Fruit fly (Drosophila melanogaster) whole organism, embryonic: ENCODE data around the gene Lim3.
A peak's percentile ranks its signal among the peaks of the same experiment; 100 is the strongest.

ENCODE experiments used
- ATbp ChIP-seq: fragments of 200-800 bp; sonication (Bioruptor generic); optimal IDR thresholded peaks from 2 replicates; lab custom pipeline; 2017; ENCODE audit warnings: missing biosample characterization, mild to moderate bottlenecking, missing genetic modification characterization, missing genetic modification reagents
- Adf1 ChIP-seq: fragments of 200-800 bp; sonication (Bioruptor generic); IDR thresholded peaks from 2 replicates; pipeline ENCODE4 v1.3.6; 2022; ENCODE audit warnings: missing biosample characterization, missing genetic modification characterization
- B-H2 ChIP-seq: fragments of 200-800 bp; sonication (Bioruptor generic); optimal IDR thresholded peaks from 2 replicates; lab custom pipeline; 2018; ENCODE audit warnings: missing biosample characterization, mild to moderate bottlenecking, missing genetic modification characterization
- CG11247 ChIP-seq: fragments of 200-800 bp; sonication (Bioruptor generic); IDR thresholded peaks from 2 replicates; pipeline ENCODE4 v1.3.6; 2022; ENCODE audit warnings: missing biosample characterization, missing genetic modification characterization
- CG12071 ChIP-seq: fragments of 200-800 bp; sonication (Bioruptor generic); optimal IDR thresholded peaks from 3 replicates; lab custom pipeline; 2018; ENCODE audit warnings: missing biosample characterization, mild to moderate bottlenecking, missing genetic modification characterization
- CG12659 ChIP-seq: fragments of 200-800 bp; sonication (Bioruptor generic); optimal IDR thresholded peaks from 3 replicates; lab custom pipeline; 2017; ENCODE audit warnings: mild to moderate bottlenecking, missing biosample characterization, missing genetic modification reagents, missing genetic modification characterization
- CG13287 ChIP-seq: fragments of 200-800 bp; sonication (Bioruptor generic); IDR thresholded peaks from 2 replicates; pipeline ENCODE4 v1.3.6; 2022; ENCODE audit warnings: missing biosample characterization, missing genetic modification characterization; ENCODE audit not compliant: partially characterized antibody
- CG14965 ChIP-seq: fragments of 200-800 bp; sonication (Bioruptor generic); optimal IDR thresholded peaks from 2 replicates; lab custom pipeline; 2016; ENCODE audit warnings: missing biosample characterization, missing genetic modification characterization, borderline replicate concordance
- CG15073 ChIP-seq: fragments of 200-800 bp; sonication (Bioruptor generic); optimal IDR thresholded peaks from 2 replicates; lab custom pipeline; 2016; ENCODE audit warnings: missing biosample characterization, missing genetic modification characterization
- CG15269 ChIP-seq: fragments of 200-800 bp; sonication (Bioruptor generic); optimal IDR thresholded peaks from 2 replicates; lab custom pipeline; 2018; ENCODE audit warnings: missing biosample characterization, mild to moderate bottlenecking, missing genetic modification characterization, moderate library complexity
- CG15514 ChIP-seq: fragments of 200-800 bp; sonication (Bioruptor generic); optimal IDR thresholded peaks from 3 replicates; lab custom pipeline; 2017; ENCODE audit warnings: missing biosample characterization, missing genetic modification characterization, mild to moderate bottlenecking, moderate library complexity, missing genetic modification reagents
- CG17829 ChIP-seq: fragments of 200-800 bp; optimal IDR thresholded peaks from 2 replicates; lab custom pipeline; 2019; ENCODE audit warnings: missing biosample characterization, mild to moderate bottlenecking, missing genetic modification characterization, moderate library complexity
- CG18476 ChIP-seq: fragments of 200-800 bp; sonication (Bioruptor generic); optimal IDR thresholded peaks from 2 replicates; lab custom pipeline; 2016; ENCODE audit warnings: missing biosample characterization, mild to moderate bottlenecking, missing genetic modification characterization
- CG18599 ChIP-seq: fragments of 200-800 bp; sonication (Bioruptor generic); optimal IDR thresholded peaks from 3 replicates; lab custom pipeline; 2017; ENCODE audit warnings: missing biosample characterization, missing genetic modification characterization, mild to moderate bottlenecking, moderate library complexity, missing genetic modification reagents
- CG18764 ChIP-seq: fragments of 200-800 bp; sonication (Bioruptor generic); optimal IDR thresholded peaks from 3 replicates; lab custom pipeline; 2016; ENCODE audit warnings: missing biosample characterization, missing genetic modification characterization
- CG30020 ChIP-seq: fragments of 200-800 bp; optimal IDR thresholded peaks from 2 replicates; lab custom pipeline; 2019; ENCODE audit warnings: missing biosample characterization, mild to moderate bottlenecking, missing genetic modification characterization, moderate library complexity
- CG30431 ChIP-seq: fragments of 200-800 bp; sonication (Bioruptor generic); optimal IDR thresholded peaks from 2 replicates; lab custom pipeline; 2017; ENCODE audit warnings: missing biosample characterization, missing genetic modification characterization
- CG32532 ChIP-seq: fragments of 200-800 bp; sonication (Bioruptor generic); IDR thresholded peaks from 2 replicates; pipeline ENCODE4 v1.3.6; 2022; ENCODE audit warnings: missing biosample characterization, missing genetic modification characterization
- CG3838 ChIP-seq: fragments of 200-800 bp; sonication (Bioruptor generic); optimal IDR thresholded peaks from 3 replicates; lab custom pipeline; 2016; ENCODE audit warnings: missing biosample characterization, missing genetic modification characterization
- CG4404 ChIP-seq: fragments of 200-800 bp; sonication (Bioruptor generic); IDR thresholded peaks from 2 replicates; pipeline ENCODE4 v1.3.6; 2022; ENCODE audit warnings: missing biosample characterization, missing genetic modification characterization
- CG7372 ChIP-seq: fragments of 200-800 bp; sonication (Bioruptor generic); IDR thresholded peaks from 2 replicates; pipeline ENCODE4 v1.3.6; 2022; ENCODE audit warnings: missing biosample characterization, missing genetic modification characterization
- CG8089 ChIP-seq: fragments of 200-800 bp; sonication (Bioruptor generic); optimal IDR thresholded peaks from 3 replicates; lab custom pipeline; 2016; ENCODE audit warnings: missing biosample characterization, missing genetic modification characterization
- CG8924 ChIP-seq: fragments of 200-800 bp; optimal IDR thresholded peaks from 3 replicates; lab custom pipeline; 2019; ENCODE audit warnings: missing biosample characterization, mild to moderate bottlenecking, missing genetic modification characterization, moderate library complexity
- CG9817 ChIP-seq: fragments of 200-800 bp; sonication (Bioruptor generic); optimal IDR thresholded peaks from 2 replicates; lab custom pipeline; 2018; ENCODE audit warnings: missing biosample characterization, mild to moderate bottlenecking, missing genetic modification characterization, moderate library complexity
- CG9932 ChIP-seq: fragments of 200-800 bp; sonication (Bioruptor generic); IDR thresholded peaks from 2 replicates; pipeline ENCODE4 v1.3.6; 2022; ENCODE audit warnings: missing biosample characterization, missing genetic modification characterization
- Dfd ChIP-seq, 2 experiments: fragments of >200 bp; optimal IDR thresholded peaks; 2 replicates each; lab custom pipeline; 2017; ENCODE audit warnings: missing biosample characterization in 2 of 2, missing genetic modification characterization in 2 of 2
- E2f2 ChIP-seq: fragments of 200-800 bp; sonication (Bioruptor generic); IDR thresholded peaks from 2 replicates; pipeline ENCODE4 v1.3.6; 2022; ENCODE audit warnings: missing biosample characterization, missing genetic modification characterization
- Eip74EF ChIP-seq, 2 experiments: fragments of 200-800 bp in 1 of 2; fragments of >200 bp in 1 of 2; sonication (Bioruptor generic) in 1 of 2; optimal IDR thresholded peaks; 2 replicates each; lab custom pipeline; 2017 to 2019; ENCODE audit warnings: missing biosample characterization in 2 of 2, missing genetic modification characterization in 2 of 2, mild to moderate bottlenecking in 1 of 2, moderate library complexity in 1 of 2
- HLH54F ChIP-seq: fragments of 200-800 bp; sonication (Bioruptor generic); optimal IDR thresholded peaks from 3 replicates; lab custom pipeline; 2016; ENCODE audit warnings: missing biosample characterization, missing genetic modification characterization
- Hsf ChIP-seq: fragments of 200-800 bp; sonication (Bioruptor generic); optimal IDR thresholded peaks from 3 replicates; lab custom pipeline; 2016; ENCODE audit warnings: missing biosample characterization, missing genetic modification characterization
- Max ChIP-seq: fragments of 200-800 bp; sonication (Bioruptor generic); optimal IDR thresholded peaks from 2 replicates; lab custom pipeline; 2016; ENCODE audit warnings: missing biosample characterization, mild to moderate bottlenecking, missing genetic modification characterization
- Nf-YC ChIP-seq: fragments of 200-800 bp; optimal IDR thresholded peaks from 3 replicates; lab custom pipeline; 2019; ENCODE audit warnings: missing biosample characterization, mild to moderate bottlenecking, missing genetic modification characterization, moderate library complexity
- Pdp1 ChIP-seq, 2 experiments: fragments of 200-800 bp; sonication (Bioruptor generic); optimal IDR thresholded peaks; 3 replicates each; lab custom pipeline; 2016; ENCODE audit warnings: missing biosample characterization in 2 of 2, missing genetic modification characterization in 2 of 2, mild to moderate bottlenecking in 1 of 2, moderate library complexity in 1 of 2
- Ravus ChIP-seq: fragments of 200-800 bp; sonication (Bioruptor generic); IDR thresholded peaks from 2 replicates; pipeline ENCODE4 v1.3.6; 2022; ENCODE audit warnings: missing biosample characterization, missing genetic modification characterization
- TFAM ChIP-seq: fragments of 200-800 bp; sonication (Bioruptor generic); optimal IDR thresholded peaks from 2 replicates; lab custom pipeline; 2017; ENCODE audit warnings: missing biosample characterization, missing genetic modification characterization, inconsistent platforms
- Taf1 ChIP-seq: fragments of 200-800 bp; sonication (Bioruptor generic); IDR thresholded peaks from 2 replicates; pipeline ENCODE4 v1.3.6; 2022; ENCODE audit warnings: missing biosample characterization, missing genetic modification characterization
- aop ChIP-seq: fragments of 200-800 bp; sonication (Bioruptor generic); IDR thresholded peaks from 2 replicates; pipeline ENCODE4 v1.3.6; 2022; ENCODE audit warnings: missing biosample characterization, missing genetic modification characterization
- ash1 ChIP-seq: fragments of 200-800 bp; sonication (Bioruptor generic); optimal IDR thresholded peaks from 2 replicates; lab custom pipeline; 2018; ENCODE audit warnings: missing biosample characterization, mild to moderate bottlenecking, missing genetic modification characterization
- bowl ChIP-seq: fragments of 200-800 bp; sonication (Bioruptor generic); IDR thresholded peaks from 2 replicates; pipeline ENCODE4 v1.3.6; 2022; ENCODE audit warnings: missing biosample characterization, missing genetic modification characterization
- br ChIP-seq: fragments of >200 bp; optimal IDR thresholded peaks from 2 replicates; lab custom pipeline; 2017
- cg ChIP-seq: fragments of 200-800 bp; sonication (Bioruptor generic); optimal IDR thresholded peaks from 3 replicates; lab custom pipeline; 2019; ENCODE audit warnings: missing biosample characterization, mild to moderate bottlenecking, missing genetic modification characterization, moderate library complexity
- croc ChIP-seq: fragments of 200-800 bp; sonication (Bioruptor generic); conservative IDR thresholded peaks from 3 replicates; pipeline ENCODE4 v1.3.6; 2022; ENCODE audit warnings: missing biosample characterization, missing genetic modification characterization
- dimm ChIP-seq: fragments of 200-800 bp; sonication (Bioruptor generic); IDR thresholded peaks from 2 replicates; pipeline ENCODE4 v1.3.6; 2022; ENCODE audit warnings: missing biosample characterization, missing genetic modification characterization
- gro ChIP-seq: fragments of 200-800 bp; sonication (Bioruptor generic); optimal IDR thresholded peaks from 2 replicates; lab custom pipeline; 2016; ENCODE audit warnings: missing biosample characterization, missing genetic modification characterization
- onecut ChIP-seq: fragments of 200-800 bp; sonication (Bioruptor generic); IDR thresholded peaks from 2 replicates; pipeline ENCODE4 v1.3.6; 2022; ENCODE audit warnings: missing biosample characterization, missing genetic modification characterization
- peb ChIP-seq: fragments of 200-800 bp; sonication (Bioruptor generic); IDR thresholded peaks from 2 replicates; pipeline ENCODE4 v1.3.6; 2022; ENCODE audit warnings: missing biosample characterization, missing genetic modification characterization
- psq ChIP-seq: fragments of 200-800 bp; sonication (Bioruptor generic); optimal IDR thresholded peaks from 2 replicates; lab custom pipeline; 2017; ENCODE audit warnings: missing biosample characterization, missing genetic modification characterization
- pum ChIP-seq: fragments of 200-800 bp; sonication (Bioruptor generic); optimal IDR thresholded peaks from 2 replicates; lab custom pipeline; 2016; ENCODE audit warnings: missing biosample characterization, missing genetic modification characterization
- so ChIP-seq: fragments of 200-800 bp; sonication (Bioruptor generic); IDR thresholded peaks from 3 replicates; pipeline ENCODE4 v1.3.6; 2022; ENCODE audit warnings: missing biosample characterization, missing genetic modification characterization
- stc ChIP-seq: fragments of 200-800 bp; sonication (Bioruptor generic); IDR thresholded peaks from 2 replicates; pipeline ENCODE4 v1.3.6; 2022; ENCODE audit warnings: missing biosample characterization, missing genetic modification characterization
- toy ChIP-seq: fragments of 200-800 bp; sonication (Bioruptor generic); IDR thresholded peaks from 2 replicates; pipeline ENCODE4 v1.3.6; 2022; ENCODE audit warnings: missing biosample characterization, missing genetic modification characterization
- zfh2 ChIP-seq: fragments of 200-800 bp; sonication (Bioruptor generic); optimal IDR thresholded peaks from 2 replicates; lab custom pipeline; 2016; ENCODE audit warnings: missing biosample characterization, missing genetic modification characterization

Lim3 gene

DNA sequence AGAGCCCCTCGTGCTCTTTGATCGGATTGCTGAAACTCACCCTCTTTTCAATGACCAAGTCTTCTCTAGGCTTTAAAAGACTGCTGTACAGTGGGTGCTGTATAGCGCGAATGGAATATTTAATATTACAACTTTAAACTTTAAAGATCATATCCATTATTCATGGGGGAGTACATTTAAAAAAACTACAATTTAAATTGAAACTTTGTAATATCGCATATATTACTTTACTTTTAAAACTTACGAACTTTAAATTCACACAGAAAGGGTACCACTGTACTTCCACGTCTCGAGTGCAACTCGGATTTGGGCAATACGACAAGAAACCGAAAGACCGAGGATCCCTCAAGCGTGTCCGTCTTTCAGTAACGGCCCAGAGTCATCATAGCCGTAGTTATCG lies 49.3 kb downstream of the Lim3 start, which contains the start of gene Phlpp (continued):
- no peak for TF ChIP-seq aop (GFP tag; lab: Robert Waterston, UW)
- no peak for TF ChIP-seq Nf-YC
- TF ChIP-seq br (lab: Kevin White, UChicago): no peak
- 0 out of 2 replicates have a peak, but pooled peaks have one; percentile 33 for TF ChIP-seq onecut
- no peak for TF ChIP-seq ash1 (GFP tag; lab: Kevin White, UChicago)
- no peak for TF ChIP-seq gro (GFP tag; lab: Kevin White, UChicago)
- TF ChIP-seq CG4404 (GFP tag; lab: Robert Waterston, UW): no peak; the same call in 1 of the 2 replicates
- no peak for TF ChIP-seq CG18476 (GFP tag; lab: Kevin White, UChicago)
- no peak for TF ChIP-seq CG14965 (GFP tag; lab: Kevin White, UChicago)
- no peak for TF ChIP-seq CG9932
- peak; percentile 67 for TF ChIP-seq CG17829 (tag; lab: Kevin White, UChicago)
- TF ChIP-seq CG3838 (GFP tag; lab: Kevin White, UChicago): no peak
- TF ChIP-seq bowl (GFP tag; lab: Robert Waterston, UW): no peak
- TF ChIP-seq zfh2 (GFP tag; lab: Kevin White, UChicago): no peak
- no peak for TF ChIP-seq CG18599 (GFP tag; lab: Kevin White, UChicago)
- no peak for TF ChIP-seq CG15269 (tag; lab: Kevin White, UChicago)
- TF ChIP-seq CG13287 (GFP tag; lab: Robert Waterston, UW): no peak
- peak; percentile 40 for TF ChIP-seq CG8924 (tag; lab: Kevin White, UChicago)
- TF ChIP-seq Eip74EF (GFP tag; optimal IDR thresholded peaks at IDR 0.05; lab: Kevin White, UChicago): no peak
- no peak for TF ChIP-seq CG9817 (tag; lab: Kevin White, UChicago)
- peak; percentile 47; the same call in 1 of the 2 replicates for TF ChIP-seq peb (GFP tag; lab: Robert Waterston, UW)
- TF ChIP-seq stc: 0 out of 2 replicates have a peak, but pooled peaks have one; percentile 39
- no peak for TF ChIP-seq CG15073 (GFP tag; lab: Kevin White, UChicago)
- no peak for TF ChIP-seq CG12071 (GFP tag; lab: Kevin White, UChicago)
- TF ChIP-seq E2f2 (GFP tag; lab: Robert Waterston, UW): peak; percentile 24; the same call in 1 of the 2 replicates
- no peak for TF ChIP-seq CG15514 (GFP tag; lab: Kevin White, UChicago)
- no peak for TF ChIP-seq B-H2 (GFP tag; lab: Kevin White, UChicago)
- no peak for TF ChIP-seq CG30431 (GFP tag; lab: Kevin White, UChicago)
- TF ChIP-seq TFAM: no peak
- TF ChIP-seq Hsf (GFP tag; lab: Kevin White, UChicago): peak; percentile 11
- peak; percentile 59 for TF ChIP-seq croc (GFP tag; lab: Robert Waterston, UW)
- no peak for TF ChIP-seq CG11247 (GFP tag; lab: Robert Waterston, UW)
- TF ChIP-seq CG18764 (GFP tag; lab: Kevin White, UChicago): no peak
- no peak for TF ChIP-seq ATbp (GFP tag; lab: Kevin White, UChicago)
- no peak for TF ChIP-seq CG8089
- peak in 1 of 2 experiments; percentile 58 for TF ChIP-seq Pdp1 (GFP tag; optimal IDR thresholded peaks at IDR 0.05; lab: Kevin White, UChicago)
- TF ChIP-seq pum (GFP tag; lab: Kevin White, UChicago): peak; percentile 33
- TF ChIP-seq psq (GFP tag; lab: Kevin White, UChicago): no peak
- no peak for TF ChIP-seq Max
- TF ChIP-seq Adf1 (GFP tag; lab: Robert Waterston, UW): no peak
- no peak for TF ChIP-seq CG12659 (GFP tag; lab: Kevin White, UChicago)
- TF ChIP-seq dimm: no peak; the same call in 1 of the 2 replicates
- TF ChIP-seq toy (GFP tag; lab: Robert Waterston, UW): no peak
- TF ChIP-seq Dfd (GFP tag; optimal IDR thresholded peaks at IDR 0.05; lab: Kevin White, UChicago): no peak
- peak; percentile 49 for TF ChIP-seq CG7372 (GFP tag; lab: Robert Waterston, UW)
- no peak for TF ChIP-seq CG30020 (tag; lab: Kevin White, UChicago)
- TF ChIP-seq CG32532 (GFP tag; lab: Robert Waterston, UW): peak; percentile 40; the same call in 1 of the 2 replicates
- no peak for TF ChIP-seq cg
- no peak for TF ChIP-seq HLH54F (GFP tag; lab: Kevin White, UChicago)
- peak; percentile 77; the same call in 2 of the 3 replicates for TF ChIP-seq so
- no peak for TF ChIP-seq Ravus
- TF ChIP-seq Taf1 (GFP tag; lab: Robert Waterston, UW): no peak
